Fruit fly (Drosophila melanogaster) whole organism, adult: ENCODE data around the gene kibra.

Experiments used
- CG11617 ChIP-seq: fragments of 200-800 bp; sonication (Bioruptor generic); optimal IDR thresholded peaks from 2 replicates; lab custom pipeline; 2017; ENCODE audit warnings: mild to moderate bottlenecking, missing biosample characterization, missing genetic modification reagents, missing genetic modification characterization
- CG12768 ChIP-seq: fragments of 200-800 bp; sonication (Bioruptor generic); optimal IDR thresholded peaks from 2 replicates; lab custom pipeline; 2017; ENCODE audit warnings: missing biosample characterization, missing genetic modification characterization, mild to moderate bottlenecking, moderate library complexity, missing genetic modification reagents
- CG14711 ChIP-seq: fragments of 200-800 bp; sonication (Bioruptor generic); optimal IDR thresholded peaks from 2 replicates; lab custom pipeline; 2018; ENCODE audit warnings: missing biosample characterization, mild to moderate bottlenecking, missing genetic modification characterization, moderate library complexity
- CG1620 ChIP-seq: fragments of 200-800 bp; sonication (Bioruptor generic); optimal IDR thresholded peaks from 2 replicates; lab custom pipeline; 2016; ENCODE audit warnings: missing biosample characterization, missing genetic modification characterization
- CG33017 ChIP-seq: fragments of 200-800 bp; sonication (Bioruptor generic); optimal IDR thresholded peaks from 2 replicates; lab custom pipeline; 2018; ENCODE audit warnings: missing biosample characterization, mild to moderate bottlenecking, missing genetic modification characterization, moderate library complexity
- CG5204 ChIP-seq: fragments of 200-800 bp; sonication (Bioruptor generic); optimal IDR thresholded peaks from 2 replicates; lab custom pipeline; 2016; ENCODE audit warnings: missing biosample characterization, missing genetic modification characterization
- CG7045 ChIP-seq: fragments of 200-800 bp; sonication (Bioruptor generic); optimal IDR thresholded peaks from 2 replicates; lab custom pipeline; 2017; ENCODE audit warnings: missing biosample characterization, mild to moderate bottlenecking, missing genetic modification characterization
- CG7101 ChIP-seq: fragments of 200-800 bp; sonication (Bioruptor generic); optimal IDR thresholded peaks from 2 replicates; lab custom pipeline; 2018; ENCODE audit warnings: missing biosample characterization, mild to moderate bottlenecking, missing genetic modification characterization, moderate library complexity
- Clk ChIP-seq: fragments of 200-800 bp; sonication (Bioruptor generic); optimal IDR thresholded peaks from 2 replicates; lab custom pipeline; 2017; ENCODE audit warnings: missing biosample characterization, missing genetic modification characterization
- Crg-1 ChIP-seq: fragments of 200-800 bp; sonication (Bioruptor generic); optimal IDR thresholded peaks from 2 replicates; lab custom pipeline; 2016; ENCODE audit warnings: missing biosample characterization, missing genetic modification characterization
- Hr96 ChIP-seq: fragments of 200-800 bp; sonication (Bioruptor generic); optimal IDR thresholded peaks from 2 replicates; lab custom pipeline; 2016; ENCODE audit warnings: missing biosample characterization, missing genetic modification characterization
- Mnt ChIP-seq: fragments of 200-800 bp; sonication (Bioruptor generic); optimal IDR thresholded peaks from 2 replicates; lab custom pipeline; 2016; ENCODE audit warnings: missing biosample characterization, mild to moderate bottlenecking, missing genetic modification characterization
- bab1 ChIP-seq: fragments of 200-800 bp; sonication (Bioruptor generic); optimal IDR thresholded peaks from 3 replicates; lab custom pipeline; 2019; ENCODE audit warnings: missing biosample characterization, mild to moderate bottlenecking, missing genetic modification characterization, moderate library complexity
- cic ChIP-seq: fragments of 200-800 bp; sonication (Bioruptor generic); optimal IDR thresholded peaks from 2 replicates; lab custom pipeline; 2017; ENCODE audit warnings: missing biosample characterization, mild to moderate bottlenecking, missing genetic modification characterization, moderate library complexity
- cnc ChIP-seq, 2 experiments: fragments of >200 bp; optimal IDR thresholded peaks; 2 replicates each; lab custom pipeline; 2017
- kay ChIP-seq: fragments of 200-800 bp; sonication (Bioruptor generic); peaks from one replicate; lab custom pipeline; 2016; ENCODE audit warnings: missing biosample characterization, missing genetic modification characterization, borderline replicate concordance
- ovo ChIP-seq: fragments of 200-800 bp; sonication (Bioruptor generic); optimal IDR thresholded peaks from 2 replicates; lab custom pipeline; 2016; ENCODE audit warnings: missing biosample characterization, missing genetic modification characterization
- pad ChIP-seq: fragments of 200-800 bp; sonication (Bioruptor generic); optimal IDR thresholded peaks from 3 replicates; lab custom pipeline; 2017; ENCODE audit warnings: missing biosample characterization, missing genetic modification characterization, mild to moderate bottlenecking, moderate library complexity, missing genetic modification reagents
- tj ChIP-seq: fragments of 200-800 bp; sonication (Bioruptor generic); optimal IDR thresholded peaks from 3 replicates; lab custom pipeline; 2017; ENCODE audit warnings: missing biosample characterization, mild to moderate bottlenecking, missing genetic modification characterization, moderate library complexity
- toe ChIP-seq: fragments of 200-800 bp; sonication (Bioruptor generic); optimal IDR thresholded peaks from 2 replicates; lab custom pipeline; 2016; ENCODE audit warnings: missing biosample characterization, missing genetic modification characterization

The kibra gene

dm6 chr3R:14672915-14673314 lies 51.1 kb downstream of the kibra start:
- TF ChIP-seq Hr96 (GFP tag; lab: Kevin White, UChicago) (no peak), Clk (no peak), pad (GFP tag; lab: Kevin White, UChicago) (no peak), CG1620 (no peak)

- TF ChIP-seq bab1 (GFP tag; lab: Kevin White, UChicago) (no peak), pad (GFP tag; lab: Kevin White, UChicago) (no peak), toe (GFP tag; lab: Kevin White, UChicago) (no peak), CG14711 (tag; lab: Kevin White, UChicago) (no peak), CG33017 (tag; lab: Kevin White, UChicago) (peak; percentile 5), CG5204 (GFP tag; lab: Kevin White, UChicago) (no peak), CG7101 (tag; lab: Kevin White, UChicago) (peak; percentile 46), ovo (no peak), kay (no peak), CG7045 (no peak), CG12768 (GFP tag; lab: Kevin White, UChicago) (no peak), CG1620 (no peak)
These were observed 53.2 kb downstream of the kibra start for dm6 chr3R:14670840-14671239.

- no peak for TF ChIP-seq CG12768 (GFP tag; lab: Kevin White, UChicago)
- TF ChIP-seq toe (GFP tag; lab: Kevin White, UChicago): no peak
- peak; percentile 10 for TF ChIP-seq bab1 (GFP tag; lab: Kevin White, UChicago)
- TF ChIP-seq cnc (optimal IDR thresholded peaks at IDR 0.05; lab: Kevin White, UChicago): no peak
- TF ChIP-seq CG7101 (tag; lab: Kevin White, UChicago): no peak
- TF ChIP-seq CG14711 (tag; lab: Kevin White, UChicago): no peak
- TF ChIP-seq CG5204 (GFP tag; lab: Kevin White, UChicago): no peak
- no peak for TF ChIP-seq CG7045
- no peak for TF ChIP-seq Hr96 (GFP tag; lab: Kevin White, UChicago)
- TF ChIP-seq ovo: peak; percentile 84
These were observed 61.0 kb downstream of the kibra start, which contains the start of the genes Rad17 and BigH1 for dm6 chr3R:14662989-14663500. Gene Rad17 (minus strand): TSS chr3R:14663197. Gene BigH1 (plus strand): TSS chr3R:14663450.

- TF ChIP-seq Hr96 (GFP tag; lab: Kevin White, UChicago) (no peak), cic (peak; percentile 35), Mnt (GFP tag; lab: Kevin White, UChicago) (peak; percentile 34), CG14711 (tag; lab: Kevin White, UChicago) (peak; percentile 30), pad (GFP tag; lab: Kevin White, UChicago) (peak; percentile 16), tj (GFP tag; lab: Kevin White, UChicago) (peak; percentile 32), CG5204 (GFP tag; lab: Kevin White, UChicago) (no peak), CG1620 (peak; percentile 23), Crg-1 (GFP tag; lab: Kevin White, UChicago) (peak; percentile 58), CG7101 (tag; lab: Kevin White, UChicago) (peak; percentile 3), CG12768 (GFP tag; lab: Kevin White, UChicago) (peak; percentile 41), CG11617 (GFP tag; lab: Kevin White, UChicago) (peak; percentile 45), ovo (no peak), Clk (no peak), bab1 (GFP tag; lab: Kevin White, UChicago) (peak; percentile 75), CG33017 (tag; lab: Kevin White, UChicago) (no peak), CG7045 (no peak), toe (GFP tag; lab: Kevin White, UChicago) (no peak), cnc (optimal IDR thresholded peaks at IDR 0.05; lab: Kevin White, UChicago) (no peak), kay (no peak)
These were observed 64.7 kb downstream of the kibra start, which contains the start of gene Hexim for dm6 chr3R:14659354-14659804. Gene Hexim (plus strand): TSS chr3R:14659438.

dm6 chr3R:14658170-14658569 lies 65.9 kb downstream of the kibra start:
- no peak for TF ChIP-seq CG7101 (tag; lab: Kevin White, UChicago)
- TF ChIP-seq CG5204 (GFP tag; lab: Kevin White, UChicago): no peak
- no peak for TF ChIP-seq Crg-1 (GFP tag; lab: Kevin White, UChicago)
- no peak for TF ChIP-seq tj (GFP tag; lab: Kevin White, UChicago)
- TF ChIP-seq CG12768 (GFP tag; lab: Kevin White, UChicago): no peak
- no peak for TF ChIP-seq CG1620
- no peak for TF ChIP-seq CG33017 (tag; lab: Kevin White, UChicago)
- no peak for TF ChIP-seq cnc (optimal IDR thresholded peaks at IDR 0.05; lab: Kevin White, UChicago)
- TF ChIP-seq toe (GFP tag; lab: Kevin White, UChicago): no peak
- no peak for TF ChIP-seq Hr96 (GFP tag; lab: Kevin White, UChicago)
- TF ChIP-seq pad (GFP tag; lab: Kevin White, UChicago): no peak
- no peak for TF ChIP-seq bab1 (GFP tag; lab: Kevin White, UChicago)
- no peak for TF ChIP-seq kay
- no peak for TF ChIP-seq Clk
- TF ChIP-seq cic: no peak

dm6 chr3R:14657605-14657910 lies 66.5 kb downstream of the kibra start:
- TF ChIP-seq CG1620 (no peak), CG14711 (tag; lab: Kevin White, UChicago) (no peak), CG11617 (GFP tag; lab: Kevin White, UChicago) (no peak), CG5204 (GFP tag; lab: Kevin White, UChicago) (no peak), kay (no peak), toe (GFP tag; lab: Kevin White, UChicago) (no peak), CG7045 (no peak), Crg-1 (GFP tag; lab: Kevin White, UChicago) (no peak), pad (GFP tag; lab: Kevin White, UChicago) (no peak), Hr96 (GFP tag; lab: Kevin White, UChicago) (no peak), bab1 (GFP tag; lab: Kevin White, UChicago) (no peak), ovo (no peak), CG7101 (tag; lab: Kevin White, UChicago) (no peak), cnc (optimal IDR thresholded peaks at IDR 0.05; lab: Kevin White, UChicago) (no peak)
